Worm (Caenorhabditis elegans) whole organism, midembryonic: ENCODE measurements around the gene best-9.

ENCODE experiments used
- T22C8.4 ChIP-seq: fragments of 200-800 bp; sonication (Bioruptor generic); IDR thresholded peaks from 2 replicates; pipeline ENCODE4 v1.3.6; 2022; ENCODE audit warnings: missing genetic modification characterization, missing compliant biosample characterization
- flt-1 ChIP-seq: fragments of 200-800 bp; sonication (Bioruptor generic); IDR thresholded peaks from 2 replicates; pipeline ENCODE4 v1.3.6; 2022; ENCODE audit warnings: missing genetic modification characterization, missing compliant biosample characterization
- klf-2 ChIP-seq: fragments of 200-800 bp; sonication (Bioruptor generic); conservative IDR thresholded peaks from 2 replicates; pipeline ENCODE4 v1.3.6; 2022; ENCODE audit warnings: missing genetic modification reagents, missing genetic modification characterization, missing compliant biosample characterization
- med-1 ChIP-seq: sonication (generic microtip); optimal IDR thresholded peaks from 2 replicates; lab custom pipeline; 2017; ENCODE audit warnings: missing genetic modification characterization, mild to moderate bottlenecking, missing compliant biosample characterization, antibody characterized with exemption, missing genetic modification reagents; ENCODE audit not compliant: insufficient read depth
- ref-1 ChIP-seq: fragments of 200-800 bp; sonication (Bioruptor generic); conservative IDR thresholded peaks from 2 replicates; pipeline ENCODE4 v1.3.6; 2022; ENCODE audit warnings: missing genetic modification reagents, missing genetic modification characterization, missing compliant biosample characterization
- tab-1 ChIP-seq: fragments of 200-800 bp; sonication (Bioruptor generic); IDR thresholded peaks from 2 replicates; pipeline ENCODE4 v1.3.6; 2022; ENCODE audit warnings: missing genetic modification characterization, missing compliant biosample characterization

DNA sequence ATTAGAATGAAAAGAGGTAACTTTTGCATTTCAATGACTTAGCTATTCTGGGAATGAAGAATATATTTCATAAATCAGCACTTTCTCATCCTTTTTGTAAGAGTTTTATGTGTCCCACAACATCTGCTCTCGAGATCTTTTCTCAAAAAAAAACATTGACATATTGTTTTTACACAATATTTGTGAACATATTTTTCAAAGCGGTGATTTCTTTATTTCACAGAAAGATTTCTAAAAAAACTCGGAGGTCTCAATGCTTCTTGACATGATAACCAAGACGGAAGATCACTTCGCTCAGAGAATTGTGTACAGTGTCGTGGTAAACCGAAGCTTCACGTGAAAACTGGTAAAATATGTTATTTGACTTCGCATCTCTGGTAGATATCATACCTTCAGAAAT, 35.4 kb downstream of the best-9 start, which contains the start of gene F38A5.22:
- no peak for TF ChIP-seq klf-2 (GFP tag; lab: Robert Waterston, UW)
- no peak for TF ChIP-seq T22C8.4 (GFP tag; lab: Robert Waterston, UW)
- no peak for TF ChIP-seq flt-1 (GFP tag; lab: Robert Waterston, UW)
- no peak for TF ChIP-seq tab-1
- TF ChIP-seq ref-1 (GFP tag; lab: Robert Waterston, UW), result no peak
- TF ChIP-seq med-1 (GFP tag; lab: Kevin White, UChicago), result no peak
